Fruit fly (Drosophila melanogaster) whole organism: ENCODE data around the gene CG34280.

Experiments used
- CG8478 ChIP-seq: fragments of >200 bp; optimal IDR thresholded peaks from 2 replicates; lab custom pipeline; 2018; ENCODE audit warnings: inconsistent platforms
- Dll ChIP-seq: fragments of >200 bp; optimal IDR thresholded peaks from 2 replicates; lab custom pipeline; 2017
- EcR ChIP-seq, 2 experiments: fragments of >200 bp; optimal IDR thresholded peaks; 2 replicates each; lab custom pipeline; 2017; ENCODE audit warnings: missing biosample characterization in 2 of 2, missing genetic modification characterization in 2 of 2, missing genetic modification reagents in 2 of 2
- pan ChIP-seq: fragments of >200 bp; optimal IDR thresholded peaks from 2 replicates; lab custom pipeline; 2017
- psq ChIP-seq: fragments of >200 bp; optimal IDR thresholded peaks from 2 replicates; lab custom pipeline; 2017
- usp ChIP-seq: fragments of >200 bp; optimal IDR thresholded peaks from 2 replicates; lab custom pipeline; 2017; ENCODE audit warnings: missing biosample characterization, missing genetic modification characterization, mixed read lengths

CG34280 gene

DNA sequence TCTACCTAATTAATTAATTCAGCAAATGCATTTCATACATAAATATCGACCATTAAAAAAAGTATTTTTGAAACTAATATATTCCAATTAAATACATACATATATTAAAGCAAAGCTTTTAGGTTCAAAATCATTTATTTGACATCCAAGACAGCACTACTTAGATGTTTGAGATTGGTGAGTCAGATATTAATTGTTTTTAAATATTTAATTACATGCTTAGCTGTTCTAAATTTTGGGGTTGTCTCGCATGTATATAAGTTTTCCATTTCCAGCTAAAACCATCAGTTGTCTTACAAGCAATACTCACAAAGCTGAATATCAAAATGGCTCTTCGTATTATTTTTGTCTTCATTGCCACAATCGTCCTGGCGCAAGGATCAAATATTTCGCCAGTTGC is 14.9 kb upstream of the CG34280 start, which contains the start of gene CG42834:
Gene CG42834 (plus strand): TSS at position 301 of the 400 bp plus-strand sequence.
- TF ChIP-seq usp (GFP tag; lab: Kevin White, UChicago) (no peak), pan (lab: Kevin White, UChicago) (no peak), CG8478 (lab: Kevin White, UChicago) (no peak), Dll (lab: Kevin White, UChicago) (no peak), EcR (GFP tag; optimal IDR thresholded peaks at IDR 0.05; lab: Kevin White, UChicago) (no peak), psq (lab: Kevin White, UChicago) (no peak)

DNA sequence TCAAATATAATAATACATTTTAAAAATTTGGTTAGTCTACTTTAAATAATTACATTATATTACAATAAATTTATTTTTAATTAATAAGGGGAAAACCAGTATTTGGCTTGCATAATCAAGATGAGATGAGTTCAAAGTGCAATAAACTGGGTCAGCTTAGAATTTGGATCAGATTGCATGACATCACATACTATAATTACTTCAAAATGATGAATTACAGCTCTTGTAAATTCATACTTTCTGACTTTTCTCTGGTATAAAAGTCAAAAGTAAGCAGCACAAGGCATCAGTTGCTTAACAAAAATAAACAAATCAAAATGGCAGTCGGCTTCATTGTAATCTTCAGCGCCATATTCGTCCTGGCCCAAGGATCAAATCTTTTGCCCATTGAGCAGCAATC is 13.6 kb upstream of the CG34280 start, which contains the start of gene CG33333:
Gene CG33333 (plus strand): TSS at position 301 of the 400 bp plus-strand sequence.
- TF ChIP-seq psq (lab: Kevin White, UChicago): no peak
- TF ChIP-seq EcR (GFP tag; optimal IDR thresholded peaks at IDR 0.05; lab: Kevin White, UChicago): no peak
- no peak for TF ChIP-seq pan (lab: Kevin White, UChicago)
- no peak for TF ChIP-seq CG8478 (lab: Kevin White, UChicago)
- TF ChIP-seq usp (GFP tag; lab: Kevin White, UChicago): no peak
- TF ChIP-seq Dll (lab: Kevin White, UChicago): no peak

DNA sequence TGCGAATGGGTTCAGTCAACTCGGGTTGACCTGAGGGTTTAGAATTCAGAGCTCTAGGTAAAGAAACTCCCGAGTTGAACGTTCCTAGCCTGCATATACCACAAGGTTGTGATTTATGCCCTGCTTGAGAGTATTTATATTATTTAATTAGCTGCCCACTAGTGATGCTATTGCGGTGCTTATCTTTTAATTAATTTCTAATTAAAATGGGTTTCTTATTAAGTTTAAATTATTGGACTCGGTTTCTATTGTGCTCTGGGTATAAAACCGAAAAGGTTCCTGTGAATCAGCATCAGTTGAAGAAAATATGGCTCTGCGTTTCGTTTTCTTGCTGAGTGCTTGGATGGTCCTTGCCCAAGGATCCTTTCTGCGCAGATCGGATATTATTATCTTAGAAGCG is 11.9 kb upstream of the CG34280 start, which contains the start of gene CG5866:
Gene CG5866 (plus strand): TSS at position 301 of the 400 bp plus-strand sequence.
- TF ChIP-seq Dll (lab: Kevin White, UChicago) (no peak), usp (GFP tag; lab: Kevin White, UChicago) (no peak), EcR (GFP tag; optimal IDR thresholded peaks at IDR 0.05; lab: Kevin White, UChicago) (no peak), pan (lab: Kevin White, UChicago) (no peak), CG8478 (lab: Kevin White, UChicago) (no peak), psq (lab: Kevin White, UChicago) (no peak)

DNA sequence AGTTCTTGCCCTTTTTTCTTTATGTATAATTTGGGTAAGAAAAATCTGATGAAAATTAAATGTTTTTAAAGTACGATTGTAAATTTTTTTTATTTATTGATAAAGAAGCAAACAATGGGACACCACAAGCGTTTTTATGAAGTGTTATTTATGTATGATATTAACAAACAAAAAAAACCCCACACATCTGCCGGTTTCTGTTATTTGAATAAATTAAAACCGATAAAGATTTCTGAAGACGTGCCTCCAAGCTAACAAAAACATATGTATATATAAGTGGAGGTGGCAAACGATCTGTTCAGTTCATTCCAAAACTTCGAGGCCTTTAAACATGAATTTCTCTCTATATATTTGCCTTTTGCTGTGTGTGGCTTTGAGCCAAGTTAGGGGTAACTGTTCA is 10.1 kb upstream of the CG34280 start, which contains the start of gene CG42822:
Gene CG42822 (plus strand): TSS at position 301 of the 400 bp plus-strand sequence.
- TF ChIP-seq EcR (GFP tag; optimal IDR thresholded peaks at IDR 0.05; lab: Kevin White, UChicago) (no peak), CG8478 (lab: Kevin White, UChicago) (no peak)

DNA sequence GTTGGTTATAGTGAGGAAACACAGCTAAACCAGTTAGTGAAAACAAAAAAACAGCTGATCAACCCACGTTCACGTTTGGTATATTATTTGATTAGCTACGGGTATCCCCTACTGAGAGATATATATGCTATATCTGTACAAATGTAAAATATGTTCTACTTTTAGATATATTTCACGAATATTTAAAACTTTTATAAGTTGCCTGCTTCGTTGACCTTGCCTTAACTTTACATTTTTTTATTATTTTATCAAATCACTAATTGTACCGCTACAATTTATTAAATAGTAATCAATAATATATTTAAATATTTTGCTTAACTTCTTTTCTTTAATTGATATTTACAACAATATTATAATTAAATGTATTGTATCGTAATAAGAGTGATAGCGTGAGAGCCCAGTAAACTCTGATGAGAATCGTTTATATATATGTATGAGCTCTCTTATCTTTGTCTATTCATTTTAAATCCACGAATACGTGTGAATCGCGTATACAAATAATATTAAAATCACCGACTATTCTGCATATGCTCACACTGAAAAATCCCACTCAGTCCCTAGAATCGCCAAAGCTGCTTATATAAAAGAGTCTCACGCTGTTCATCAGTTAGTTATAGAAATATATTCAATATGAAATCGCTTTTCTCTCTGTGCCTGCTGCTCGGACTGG is 9.1 kb upstream of the CG34280 start, which contains the start of gene CG42821:
Gene CG42821 (plus strand): TSS at position 620 of the 670 bp plus-strand sequence.
- TF ChIP-seq psq (lab: Kevin White, UChicago) (no peak), pan (lab: Kevin White, UChicago) (no peak), CG8478 (lab: Kevin White, UChicago) (no peak), usp (GFP tag; lab: Kevin White, UChicago) (no peak), Dll (lab: Kevin White, UChicago) (no peak), EcR (GFP tag; optimal IDR thresholded peaks at IDR 0.05; lab: Kevin White, UChicago) (no peak)

DNA sequence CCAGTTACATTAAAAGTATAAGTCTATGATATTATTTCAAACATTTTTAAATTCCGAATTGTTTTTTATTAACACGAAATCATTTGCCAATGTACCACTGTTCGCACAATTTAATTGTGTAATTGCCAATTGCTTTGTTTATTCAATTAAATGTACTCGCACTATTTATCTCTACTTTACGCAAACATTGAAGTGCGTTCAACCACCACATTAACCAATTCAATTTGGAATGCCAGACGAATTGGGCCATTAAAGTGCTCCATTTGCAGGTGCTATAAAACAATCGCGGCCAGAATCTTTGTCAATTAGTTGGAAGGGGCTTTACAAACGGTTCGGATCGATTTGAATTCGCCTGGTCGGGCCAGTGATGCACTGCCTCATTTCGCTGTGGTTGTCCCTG is 7.3 kb upstream of the CG34280 start, which contains the start of gene CG5863:
Gene CG5863 (plus strand): TSS at position 301 of the 400 bp plus-strand sequence.
- TF ChIP-seq psq (lab: Kevin White, UChicago) (no peak), CG8478 (lab: Kevin White, UChicago) (no peak), Dll (lab: Kevin White, UChicago) (no peak), EcR (GFP tag; optimal IDR thresholded peaks at IDR 0.05; lab: Kevin White, UChicago) (no peak), pan (lab: Kevin White, UChicago) (no peak), usp (GFP tag; lab: Kevin White, UChicago) (no peak)

DNA sequence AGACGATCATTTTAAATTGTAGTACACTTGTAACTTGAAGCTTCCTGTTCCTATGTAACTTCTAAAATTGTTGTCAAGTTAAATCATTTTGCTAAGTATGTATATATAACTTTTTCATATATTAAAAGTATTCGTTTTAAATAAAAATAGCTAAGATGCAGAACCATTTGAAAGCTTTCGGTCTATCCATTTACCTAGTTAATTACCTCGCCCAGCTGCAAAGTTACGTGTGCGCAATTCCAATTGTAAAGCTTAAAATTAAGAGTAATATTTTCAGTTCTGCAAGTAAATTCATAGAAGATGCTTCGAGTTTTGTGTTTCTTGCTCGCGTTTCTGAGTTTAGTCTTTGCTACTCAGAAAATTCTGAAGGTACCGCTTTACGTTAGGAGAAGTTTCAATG is 5.8 kb upstream of the CG34280 start, which contains the start of gene CG5860:
Gene CG5860 (plus strand): TSS at position 301 of the 400 bp plus-strand sequence.
- TF ChIP-seq psq (lab: Kevin White, UChicago) (no peak), usp (GFP tag; lab: Kevin White, UChicago) (no peak), Dll (lab: Kevin White, UChicago) (no peak), EcR (GFP tag; optimal IDR thresholded peaks at IDR 0.05; lab: Kevin White, UChicago) (no peak), pan (lab: Kevin White, UChicago) (no peak)

DNA sequence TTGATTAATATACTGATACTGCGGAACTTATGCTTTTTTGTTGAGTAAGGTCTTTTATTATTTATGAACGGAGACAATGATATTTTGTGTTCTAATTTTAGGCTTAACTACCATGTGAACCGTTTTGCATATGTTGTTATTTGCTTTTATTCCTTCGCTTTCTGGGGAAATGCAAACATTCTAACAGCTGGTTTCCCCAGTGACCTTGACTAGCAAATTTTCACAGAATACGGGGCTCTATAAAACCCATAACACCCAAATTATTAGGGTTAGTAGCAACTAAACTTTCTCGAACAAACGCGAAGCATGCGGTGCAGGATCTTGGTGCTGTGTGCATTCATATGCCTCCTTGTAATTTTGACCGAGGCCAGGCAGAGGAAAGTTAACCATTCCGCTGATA is 4.1 kb upstream of the CG34280 start, which contains the start of gene CG17283:
Gene CG17283 (plus strand): TSS at position 301 of the 400 bp plus-strand sequence.
- no peak for TF ChIP-seq EcR (GFP tag; optimal IDR thresholded peaks at IDR 0.05; lab: Kevin White, UChicago)
- no peak for TF ChIP-seq CG8478 (lab: Kevin White, UChicago)
- TF ChIP-seq usp (GFP tag; lab: Kevin White, UChicago): no peak
- TF ChIP-seq psq (lab: Kevin White, UChicago): no peak

DNA sequence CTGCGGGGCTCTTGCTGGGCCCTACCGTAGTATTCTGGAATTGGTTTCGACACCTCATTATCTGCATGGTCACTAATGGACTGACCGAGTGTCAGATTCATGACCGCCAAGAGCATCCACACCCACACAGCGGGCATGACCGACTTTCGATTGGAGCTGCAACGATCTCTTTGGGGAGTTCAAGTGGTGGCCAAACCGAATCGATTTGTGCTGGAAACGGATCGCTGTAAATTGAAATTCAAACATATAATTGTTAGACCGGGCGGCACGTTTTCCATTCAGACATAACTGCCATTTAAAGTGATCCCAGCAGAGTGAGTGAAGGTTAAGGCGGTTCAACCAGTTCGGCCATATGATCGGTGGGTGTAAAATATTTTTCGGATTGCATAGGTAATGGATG is 2.9 kb upstream of the CG34280 start, which contains the start of the genes CG42824 and CG42798:
Gene CG42824 (minus strand): TSS at position 101 of the 400 bp plus-strand sequence.
Gene CG42798 (plus strand): TSS at position 268 of the 400 bp plus-strand sequence.
- TF ChIP-seq Dll (lab: Kevin White, UChicago) (no peak), CG8478 (lab: Kevin White, UChicago) (no peak), pan (lab: Kevin White, UChicago) (no peak), psq (lab: Kevin White, UChicago) (no peak), usp (GFP tag; lab: Kevin White, UChicago) (no peak), EcR (GFP tag; optimal IDR thresholded peaks at IDR 0.05; lab: Kevin White, UChicago) (no peak)

DNA sequence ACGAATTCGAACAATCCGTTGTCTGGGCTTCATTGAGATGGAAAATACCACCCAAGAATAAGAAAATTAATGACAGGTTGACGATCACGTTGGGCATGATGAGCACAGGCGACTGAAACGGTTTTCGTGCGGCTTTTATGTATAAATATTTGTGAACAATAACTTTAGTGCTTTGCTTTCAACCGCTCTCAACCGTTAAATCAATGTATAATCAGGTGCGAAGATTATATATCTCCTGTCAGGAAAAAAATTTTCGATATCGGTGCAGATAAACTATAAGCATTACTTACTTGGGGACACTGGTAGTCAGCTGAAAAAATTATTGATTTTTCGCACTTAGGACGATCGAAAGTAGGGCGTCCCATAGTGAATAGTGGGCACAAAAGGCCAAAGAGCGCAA is 1.5 kb upstream of the CG34280 start, which contains the start of gene CG42823:
Gene CG42823 (minus strand): TSS at position 101 of the 400 bp plus-strand sequence.
- TF ChIP-seq psq (lab: Kevin White, UChicago): no peak
- TF ChIP-seq EcR (GFP tag; optimal IDR thresholded peaks at IDR 0.05; lab: Kevin White, UChicago): no peak
- TF ChIP-seq Dll (lab: Kevin White, UChicago): no peak
- no peak for TF ChIP-seq usp (GFP tag; lab: Kevin White, UChicago)
- TF ChIP-seq pan (lab: Kevin White, UChicago): no peak
- no peak for TF ChIP-seq CG8478 (lab: Kevin White, UChicago)

DNA sequence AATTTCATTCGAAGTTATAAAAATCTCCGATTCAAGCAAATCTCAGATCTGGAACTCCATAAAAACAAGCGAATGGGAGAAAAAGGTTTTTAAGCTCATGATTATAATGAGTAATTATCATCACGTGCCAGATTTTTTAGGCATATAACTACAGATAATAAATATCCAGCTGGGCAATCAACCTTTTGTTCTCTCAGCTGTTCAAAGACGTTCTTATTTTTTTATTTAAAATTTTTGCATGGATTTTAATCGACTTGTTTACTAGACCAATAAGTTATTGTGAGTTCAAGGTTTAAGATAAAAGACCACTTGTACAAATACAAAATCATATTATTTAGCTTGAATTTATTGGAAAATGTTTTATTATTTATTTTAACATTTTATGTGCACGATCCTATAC is 637 bp upstream of the CG34280 start:
- TF ChIP-seq pan (lab: Kevin White, UChicago): no peak
- TF ChIP-seq CG8478 (lab: Kevin White, UChicago): no peak
- no peak for TF ChIP-seq EcR (GFP tag; optimal IDR thresholded peaks at IDR 0.05; lab: Kevin White, UChicago)
- TF ChIP-seq psq (lab: Kevin White, UChicago): no peak
- no peak for TF ChIP-seq usp (GFP tag; lab: Kevin White, UChicago)
- TF ChIP-seq Dll (lab: Kevin White, UChicago): no peak
